Worm (Caenorhabditis elegans): ENCODE data around the gene col-41.

Gene col-41

ce11 chrX:15176431-15176911 lies at the start of gene col-41:
Gene col-41, minus strand, starts transcription at chrX:15176481.
- TF ChIP-seq tbx-11 (GFP tag; IDR thresholded peaks at IDR 0.05) (no peak), ceh-13 (GFP tag; optimal IDR thresholded peaks at IDR 0.05) (no peak), pes-1 (GFP tag; IDR thresholded peaks at IDR 0.05) (no peak), tra-4 (tag; optimal IDR thresholded peaks at IDR 0.05) (no peak), scrt-1 (GFP tag; IDR thresholded peaks at IDR 0.05) (no peak), B0310.2 (tag; optimal IDR thresholded peaks at IDR 0.05) (no peak), ets-7 (tag; optimal IDR thresholded peaks at IDR 0.05) (no peak), hmbx-1 (tag; optimal IDR thresholded peaks at IDR 0.05) (no peak), sea-1 (GFP tag; conservative IDR thresholded peaks at IDR 0.05) (no peak), F13C5.2 (tag; optimal IDR thresholded peaks at IDR 0.05) (no peak), ama-1 (optimal IDR thresholded peaks at IDR 0.05) (no peak), ceh-36 (tag; optimal IDR thresholded peaks at IDR 0.05) (no peak), flt-1 (GFP tag; IDR thresholded peaks at IDR 0.05) (no peak), hmg-4 (GFP tag; optimal IDR thresholded peaks at IDR 0.05) (no peak), tbx-37 (GFP tag; conservative IDR thresholded peaks at IDR 0.05) (no peak), hnd-1 (tag; optimal IDR thresholded peaks at IDR 0.05) (no peak), aly-1 (tag; optimal IDR thresholded peaks at IDR 0.05) (no peak)

- TF ChIP-seq flt-1 (GFP tag; IDR thresholded peaks at IDR 0.05) (no peak), scrt-1 (GFP tag; IDR thresholded peaks at IDR 0.05) (no peak), tbx-37 (GFP tag; conservative IDR thresholded peaks at IDR 0.05) (no peak), pes-1 (GFP tag; IDR thresholded peaks at IDR 0.05) (no peak), F13C5.2 (tag; optimal IDR thresholded peaks at IDR 0.05) (no peak), ceh-36 (tag; optimal IDR thresholded peaks at IDR 0.05) (no peak), ama-1 (optimal IDR thresholded peaks at IDR 0.05) (no peak), ceh-13 (GFP tag; optimal IDR thresholded peaks at IDR 0.05) (no peak), sea-1 (GFP tag; conservative IDR thresholded peaks at IDR 0.05) (no peak), tra-4 (tag; optimal IDR thresholded peaks at IDR 0.05) (no peak), hmbx-1 (tag; optimal IDR thresholded peaks at IDR 0.05) (no peak), hmg-4 (GFP tag; optimal IDR thresholded peaks at IDR 0.05) (no peak), tbx-11 (GFP tag; IDR thresholded peaks at IDR 0.05) (no peak), hnd-1 (tag; optimal IDR thresholded peaks at IDR 0.05) (no peak), ets-7 (tag; optimal IDR thresholded peaks at IDR 0.05) (no peak), aly-1 (tag; optimal IDR thresholded peaks at IDR 0.05) (no peak)
Measured at ce11 chrX:15225180-15225724, 49.0 kb upstream of the col-41 start.

- TF ChIP-seq hmg-4 (GFP tag; optimal IDR thresholded peaks at IDR 0.05) (no peak), ceh-13 (GFP tag; optimal IDR thresholded peaks at IDR 0.05) (no peak), pes-1 (GFP tag; IDR thresholded peaks at IDR 0.05) (no peak), hnd-1 (tag; optimal IDR thresholded peaks at IDR 0.05) (no peak), scrt-1 (GFP tag; IDR thresholded peaks at IDR 0.05) (no peak), ama-1 (optimal IDR thresholded peaks at IDR 0.05) (no peak), tbx-11 (GFP tag; IDR thresholded peaks at IDR 0.05) (no peak), aly-1 (tag; optimal IDR thresholded peaks at IDR 0.05) (no peak), ceh-36 (tag; optimal IDR thresholded peaks at IDR 0.05) (no peak), flt-1 (GFP tag; IDR thresholded peaks at IDR 0.05) (no peak), F13C5.2 (tag; optimal IDR thresholded peaks at IDR 0.05) (no peak)
Measured at ce11 chrX:15224128-15224527, 47.8 kb upstream of the col-41 start.

- TF ChIP-seq scrt-1 (GFP tag; IDR thresholded peaks at IDR 0.05), result no peak
- TF ChIP-seq tbx-11 (GFP tag; IDR thresholded peaks at IDR 0.05), result no peak
- no peak for TF ChIP-seq tbx-37 (GFP tag; conservative IDR thresholded peaks at IDR 0.05)
- no peak for TF ChIP-seq F13C5.2 (tag; optimal IDR thresholded peaks at IDR 0.05)
- TF ChIP-seq hmbx-1 (tag; optimal IDR thresholded peaks at IDR 0.05), result no peak
- TF ChIP-seq sea-1 (GFP tag; conservative IDR thresholded peaks at IDR 0.05), result no peak
- TF ChIP-seq ceh-36 (tag; optimal IDR thresholded peaks at IDR 0.05), result no peak
- no peak for TF ChIP-seq hnd-1 (tag; optimal IDR thresholded peaks at IDR 0.05)
- no peak for TF ChIP-seq ceh-13 (GFP tag; optimal IDR thresholded peaks at IDR 0.05)
- TF ChIP-seq tra-4 (tag; optimal IDR thresholded peaks at IDR 0.05), result no peak
- no peak for TF ChIP-seq hmg-4 (GFP tag; optimal IDR thresholded peaks at IDR 0.05)
- no peak for TF ChIP-seq ets-7 (tag; optimal IDR thresholded peaks at IDR 0.05)
- no peak for TF ChIP-seq B0310.2 (tag; optimal IDR thresholded peaks at IDR 0.05)
- no peak for TF ChIP-seq aly-1 (tag; optimal IDR thresholded peaks at IDR 0.05)
- TF ChIP-seq pes-1 (GFP tag; IDR thresholded peaks at IDR 0.05), result no peak
- no peak for TF ChIP-seq ama-1 (optimal IDR thresholded peaks at IDR 0.05)
- no peak for TF ChIP-seq flt-1 (GFP tag; IDR thresholded peaks at IDR 0.05)
Measured at ce11 chrX:15222789-15223188, 46.5 kb upstream of the col-41 start.

- no peak for TF ChIP-seq F13C5.2 (tag; optimal IDR thresholded peaks at IDR 0.05)
- TF ChIP-seq ceh-36 (tag; optimal IDR thresholded peaks at IDR 0.05), result no peak
Measured at ce11 chrX:15221865-15222551, 45.7 kb upstream of the col-41 start.

ce11 chrX:15221107-15221506 lies 44.8 kb upstream of the col-41 start:
- no peak for TF ChIP-seq sea-1 (GFP tag; conservative IDR thresholded peaks at IDR 0.05)
- 0 out of 2 replicates have a peak, but pooled peaks have one; percentile 32 for TF ChIP-seq pes-1 (GFP tag; IDR thresholded peaks at IDR 0.05)
- TF ChIP-seq ama-1 (optimal IDR thresholded peaks at IDR 0.05), result no peak

ce11 chrX:15215272-15215671 lies 39.0 kb upstream of the col-41 start:
- TF ChIP-seq scrt-1 (GFP tag; IDR thresholded peaks at IDR 0.05), result no peak

Data from whole organism, early embryonic.